Fruit fly (Drosophila melanogaster) whole organism, embryonic: Measurements from ENCODE around the gene Cks85A.

Experiments used
- Abd-B ChIP-seq: fragments of 200-800 bp; sonication (Bioruptor generic); optimal IDR thresholded peaks from 2 replicates; lab custom pipeline; 2018; ENCODE audit warnings: missing biosample characterization, mild to moderate bottlenecking, missing genetic modification characterization, moderate library complexity
- Asciz ChIP-seq: fragments of 200-800 bp; sonication (Bioruptor generic); optimal IDR thresholded peaks from 2 replicates; lab custom pipeline; 2017; ENCODE audit warnings: missing biosample characterization, mild to moderate bottlenecking, missing genetic modification characterization, missing genetic modification reagents
- B-H1 ChIP-seq: fragments of 200-800 bp; sonication (Bioruptor generic); IDR thresholded peaks from 3 replicates; pipeline ENCODE4 v1.3.6; 2022; ENCODE audit warnings: missing biosample characterization, missing genetic modification characterization
- Bgb ChIP-seq: fragments of 200-800 bp; sonication (Bioruptor generic); IDR thresholded peaks from 2 replicates; pipeline ENCODE4 v1.3.6; 2022; ENCODE audit warnings: missing biosample characterization, missing genetic modification characterization; ENCODE audit not compliant: partially characterized antibody
- BtbVII ChIP-seq: fragments of 200-800 bp; sonication (Bioruptor generic); optimal IDR thresholded peaks from 3 replicates; lab custom pipeline; 2017; ENCODE audit warnings: missing biosample characterization, mild to moderate bottlenecking, missing genetic modification characterization
- CG10565 ChIP-seq: fragments of 200-800 bp; sonication (Bioruptor generic); optimal IDR thresholded peaks from 3 replicates; lab custom pipeline; 2016; ENCODE audit warnings: missing biosample characterization, mild to moderate bottlenecking, missing genetic modification characterization
- CG13287 ChIP-seq: fragments of 200-800 bp; sonication (Bioruptor generic); IDR thresholded peaks from 2 replicates; pipeline ENCODE4 v1.3.6; 2022; ENCODE audit warnings: missing biosample characterization, missing genetic modification characterization; ENCODE audit not compliant: partially characterized antibody
- CG14860 ChIP-seq: fragments of 200-800 bp; sonication (Bioruptor generic); IDR thresholded peaks from 3 replicates; pipeline ENCODE4 v1.3.6; 2022; ENCODE audit warnings: missing biosample characterization, missing genetic modification characterization; ENCODE audit not compliant: partially characterized antibody
- CG32767 ChIP-seq: fragments of 200-800 bp; sonication (Bioruptor generic); IDR thresholded peaks from 2 replicates; pipeline ENCODE4 v1.3.6; 2022; ENCODE audit warnings: missing biosample characterization, missing genetic modification characterization
- CG33557 ChIP-seq: fragments of 200-800 bp; sonication (Bioruptor generic); optimal IDR thresholded peaks from 2 replicates; lab custom pipeline; 2019; ENCODE audit warnings: missing biosample characterization, mild to moderate bottlenecking, missing genetic modification characterization, moderate library complexity
- CG34422 ChIP-seq: fragments of 200-800 bp; sonication (Bioruptor generic); IDR thresholded peaks from 3 replicates; pipeline ENCODE4 v1.3.6; 2022; ENCODE audit warnings: missing biosample characterization, missing genetic modification characterization
- CG4820 ChIP-seq: fragments of 200-800 bp; sonication (Bioruptor generic); optimal IDR thresholded peaks from 3 replicates; lab custom pipeline; 2016; ENCODE audit warnings: missing biosample characterization, missing genetic modification characterization
- CG5245 ChIP-seq: fragments of 200-800 bp; sonication (Bioruptor generic); optimal IDR thresholded peaks from 3 replicates; lab custom pipeline; 2016; ENCODE audit warnings: missing biosample characterization, missing genetic modification characterization
- CG7786 ChIP-seq: fragments of 200-800 bp; sonication (Bioruptor generic); optimal IDR thresholded peaks from 2 replicates; lab custom pipeline; 2016; ENCODE audit warnings: missing biosample characterization, missing genetic modification characterization
- Dll ChIP-seq: fragments of 200-800 bp; sonication (Bioruptor generic); IDR thresholded peaks from 4 replicates; pipeline ENCODE4 v1.3.6; 2022; ENCODE audit warnings: missing biosample characterization, missing genetic modification characterization; ENCODE audit not compliant: partially characterized antibody
- Ets65A ChIP-seq: fragments of 200-800 bp; sonication (Bioruptor generic); peaks from one replicate; lab custom pipeline; 2016; ENCODE audit warnings: missing biosample characterization, missing genetic modification characterization
- Fer1 ChIP-seq: fragments of 200-800 bp; sonication (Bioruptor generic); optimal IDR thresholded peaks from 2 replicates; lab custom pipeline; 2017; ENCODE audit warnings: missing biosample characterization, mild to moderate bottlenecking, missing genetic modification characterization
- HLH4C ChIP-seq: fragments of 200-800 bp; sonication (Bioruptor generic); IDR thresholded peaks from 3 replicates; pipeline ENCODE4 v1.3.6; 2022; ENCODE audit warnings: missing biosample characterization, missing genetic modification characterization; ENCODE audit not compliant: partially characterized antibody
- Kr ChIP-seq: fragments of 200-800 bp; sonication (Bioruptor generic); optimal IDR thresholded peaks from 2 replicates; lab custom pipeline; 2017; ENCODE audit warnings: missing biosample characterization, mild to moderate bottlenecking, missing genetic modification characterization
- Med ChIP-seq: fragments of 200-800 bp; sonication (Bioruptor generic); peaks from one replicate; lab custom pipeline; 2016; ENCODE audit warnings: missing biosample characterization, missing genetic modification characterization, mild to moderate bottlenecking, inconsistent platforms, moderate library complexity
- NC2β ChIP-seq: fragments of 200-800 bp; sonication (Bioruptor generic); optimal IDR thresholded peaks from 2 replicates; lab custom pipeline; 2016; ENCODE audit warnings: missing biosample characterization, missing genetic modification characterization
- Optix ChIP-seq: fragments of 200-800 bp; sonication (Bioruptor generic); IDR thresholded peaks from 3 replicates; pipeline ENCODE4 v1.3.6; 2022; ENCODE audit warnings: missing biosample characterization, missing genetic modification characterization
- Scr ChIP-seq: fragments of 200-800 bp; sonication (Bioruptor generic); IDR thresholded peaks from 2 replicates; pipeline ENCODE4 v1.3.6; 2022; ENCODE audit warnings: missing biosample characterization, missing genetic modification characterization; ENCODE audit not compliant: partially characterized antibody
- Side ChIP-seq: fragments of 200-800 bp; sonication (Bioruptor generic); optimal IDR thresholded peaks from 2 replicates; lab custom pipeline; 2016; ENCODE audit warnings: missing biosample characterization, missing genetic modification characterization
- Ssrp ChIP-seq: fragments of 200-800 bp; sonication (Bioruptor generic); optimal IDR thresholded peaks from 2 replicates; lab custom pipeline; 2018; ENCODE audit warnings: missing biosample characterization, mild to moderate bottlenecking, missing genetic modification characterization, moderate library complexity
- YL-1 ChIP-seq: fragments of 200-800 bp; sonication (Bioruptor generic); optimal IDR thresholded peaks from 3 replicates; lab custom pipeline; 2017; ENCODE audit warnings: missing biosample characterization, mild to moderate bottlenecking, missing genetic modification characterization
- ap ChIP-seq: fragments of 200-800 bp; sonication (Bioruptor generic); IDR thresholded peaks from 2 replicates; pipeline ENCODE4 v1.3.6; 2022; ENCODE audit warnings: missing biosample characterization, missing genetic modification characterization
- cg ChIP-seq: fragments of 200-800 bp; sonication (Bioruptor generic); optimal IDR thresholded peaks from 3 replicates; lab custom pipeline; 2019; ENCODE audit warnings: missing biosample characterization, mild to moderate bottlenecking, missing genetic modification characterization, moderate library complexity
- croc ChIP-seq: fragments of 200-800 bp; sonication (Bioruptor generic); conservative IDR thresholded peaks from 3 replicates; pipeline ENCODE4 v1.3.6; 2022; ENCODE audit warnings: missing biosample characterization, missing genetic modification characterization
- eve ChIP-seq, 2 experiments: fragments of >200 bp; optimal IDR thresholded peaks; 2 replicates each; lab custom pipeline; 2017; ENCODE audit warnings: missing biosample characterization in 2 of 2, missing genetic modification characterization in 2 of 2
- eyg ChIP-seq: fragments of 200-800 bp; sonication (Bioruptor generic); optimal IDR thresholded peaks from 3 replicates; lab custom pipeline; 2016; ENCODE audit warnings: missing biosample characterization, missing genetic modification characterization
- fru ChIP-seq: fragments of >200 bp; optimal IDR thresholded peaks from 2 replicates; lab custom pipeline; 2017
- ftz-f1 ChIP-seq: fragments of 200-800 bp; sonication (Bioruptor generic); optimal IDR thresholded peaks from 2 replicates; lab custom pipeline; 2016; ENCODE audit warnings: missing biosample characterization, missing genetic modification characterization
- fu2 ChIP-seq: fragments of 200-800 bp; sonication (Bioruptor generic); optimal IDR thresholded peaks from 2 replicates; lab custom pipeline; 2016; ENCODE audit warnings: missing biosample characterization, missing genetic modification characterization
- gce ChIP-seq: fragments of 200-800 bp; sonication (Bioruptor generic); IDR thresholded peaks from 3 replicates; pipeline ENCODE4 v1.3.6; 2022; ENCODE audit warnings: missing biosample characterization, missing genetic modification characterization
- ham ChIP-seq: fragments of 200-800 bp; sonication (Bioruptor generic); IDR thresholded peaks from 2 replicates; pipeline ENCODE4 v1.3.6; 2022; ENCODE audit warnings: missing biosample characterization, missing genetic modification characterization
- hbn ChIP-seq: fragments of 200-800 bp; sonication (Bioruptor generic); IDR thresholded peaks from 2 replicates; pipeline ENCODE4 v1.3.6; 2022; ENCODE audit warnings: missing biosample characterization, missing genetic modification characterization; ENCODE audit not compliant: partially characterized antibody
- kah ChIP-seq: fragments of 200-800 bp; sonication (Bioruptor generic); optimal IDR thresholded peaks from 2 replicates; lab custom pipeline; 2018; ENCODE audit warnings: missing biosample characterization, mild to moderate bottlenecking, missing genetic modification characterization
- lmd ChIP-seq: fragments of 200-800 bp; sonication (Bioruptor generic); IDR thresholded peaks from 2 replicates; pipeline ENCODE4 v1.3.6; 2022; ENCODE audit warnings: missing biosample characterization, missing genetic modification characterization
- luna ChIP-seq: fragments of 200-800 bp; sonication (Bioruptor generic); optimal IDR thresholded peaks from 2 replicates; lab custom pipeline; 2016; ENCODE audit warnings: missing biosample characterization, missing genetic modification characterization
- mld ChIP-seq: fragments of 200-800 bp; sonication (Bioruptor generic); IDR thresholded peaks from 3 replicates; pipeline ENCODE4 v1.3.6; 2022; ENCODE audit warnings: missing biosample characterization, missing genetic modification characterization; ENCODE audit not compliant: partially characterized antibody
- nerfin-1 ChIP-seq: fragments of 200-800 bp; sonication (Bioruptor generic); optimal IDR thresholded peaks from 3 replicates; lab custom pipeline; 2019; ENCODE audit warnings: missing biosample characterization, mild to moderate bottlenecking, missing genetic modification characterization, moderate library complexity
- onecut ChIP-seq: fragments of 200-800 bp; sonication (Bioruptor generic); IDR thresholded peaks from 2 replicates; pipeline ENCODE4 v1.3.6; 2022; ENCODE audit warnings: missing biosample characterization, missing genetic modification characterization
- peb ChIP-seq: fragments of 200-800 bp; sonication (Bioruptor generic); IDR thresholded peaks from 2 replicates; pipeline ENCODE4 v1.3.6; 2022; ENCODE audit warnings: missing biosample characterization, missing genetic modification characterization
- row ChIP-seq: fragments of 200-800 bp; sonication (Bioruptor generic); IDR thresholded peaks from 3 replicates; pipeline ENCODE4 v1.3.6; 2022; ENCODE audit warnings: missing biosample characterization, missing genetic modification characterization
- schlank ChIP-seq: fragments of 200-800 bp; sonication (Bioruptor generic); optimal IDR thresholded peaks from 2 replicates; lab custom pipeline; 2018; ENCODE audit warnings: missing biosample characterization, mild to moderate bottlenecking, missing genetic modification characterization
- seq ChIP-seq: fragments of 200-800 bp; sonication (Bioruptor generic); IDR thresholded peaks from 2 replicates; pipeline ENCODE4 v1.3.6; 2022; ENCODE audit warnings: missing biosample characterization, missing genetic modification characterization
- so ChIP-seq: fragments of 200-800 bp; sonication (Bioruptor generic); IDR thresholded peaks from 3 replicates; pipeline ENCODE4 v1.3.6; 2022; ENCODE audit warnings: missing biosample characterization, missing genetic modification characterization
- sug ChIP-seq: fragments of 200-800 bp; optimal IDR thresholded peaks from 2 replicates; lab custom pipeline; 2019; ENCODE audit warnings: missing biosample characterization, mild to moderate bottlenecking, missing genetic modification characterization, moderate library complexity
- tgo ChIP-seq: fragments of 200-800 bp; sonication (Bioruptor generic); IDR thresholded peaks from 3 replicates; pipeline ENCODE4 v1.3.6; 2022; ENCODE audit warnings: missing biosample characterization, missing genetic modification characterization
- tup ChIP-seq: fragments of 200-800 bp; sonication (Bioruptor generic); optimal IDR thresholded peaks from 2 replicates; lab custom pipeline; 2016; ENCODE audit warnings: missing biosample characterization, mild to moderate bottlenecking, missing genetic modification characterization, moderate library complexity
- zfh2 ChIP-seq: fragments of 200-800 bp; sonication (Bioruptor generic); optimal IDR thresholded peaks from 2 replicates; lab custom pipeline; 2016; ENCODE audit warnings: missing biosample characterization, missing genetic modification characterization

Gene Cks85A

DNA sequence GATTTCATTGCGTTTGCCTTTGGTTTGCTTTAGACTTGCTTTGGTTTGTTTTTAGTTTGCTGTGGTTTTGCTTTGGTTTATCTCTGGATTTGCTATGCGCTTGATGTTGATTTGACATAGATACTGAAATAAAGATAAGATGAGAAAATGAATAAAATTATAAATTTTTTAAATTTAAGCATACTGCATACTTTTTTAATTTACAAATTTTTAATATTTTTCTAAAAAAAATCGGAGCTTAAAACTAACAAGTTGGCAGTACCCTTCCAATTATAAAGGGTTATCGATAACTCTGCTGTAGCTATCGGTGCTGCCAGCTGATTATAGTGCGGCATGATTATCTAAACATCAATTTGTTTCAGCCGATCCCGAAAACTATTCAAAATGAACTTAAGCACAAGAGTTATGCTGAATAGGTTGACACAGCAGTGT, 44.4 kb downstream of the Cks85A start, which contains the start of gene mRpL19 (continued):
- TF ChIP-seq peb (GFP tag; lab: Robert Waterston, UW) (no peak), luna (GFP tag; lab: Kevin White, UChicago) (no peak), Med (GFP tag; lab: Kevin White, UChicago) (peak; percentile 76), tup (GFP tag; lab: Kevin White, UChicago) (no peak), CG7786 (GFP tag; lab: Kevin White, UChicago) (no peak), Asciz (GFP tag; lab: Kevin White, UChicago) (no peak), CG10565 (no peak), mld (0 out of 3 replicates have a peak, but pooled peaks have one; percentile 30), kah (no peak), CG34422 (GFP tag; lab: Robert Waterston, UW) (peak; percentile 55; the same call in 1 of the 3 replicates), so (GFP tag; lab: Robert Waterston, UW) (no peak), cg (GFP tag; lab: Kevin White, UChicago) (no peak), tgo (GFP tag; lab: Robert Waterston, UW) (no peak), Bgb (GFP tag; lab: Robert Waterston, UW) (peak; percentile 72), HLH4C (peak; percentile 67), onecut (GFP tag; lab: Robert Waterston, UW) (no peak), fru (lab: Kevin White, UChicago) (no peak), Fer1 (GFP tag; lab: Kevin White, UChicago) (peak; percentile 64), B-H1 (GFP tag; lab: Robert Waterston, UW) (no peak), CG13287 (GFP tag; lab: Robert Waterston, UW) (peak; percentile 80), BtbVII (GFP tag; lab: Kevin White, UChicago) (no peak), seq (GFP tag; lab: Robert Waterston, UW) (no peak), row (GFP tag; lab: Robert Waterston, UW) (peak; percentile 73), Kr (GFP tag; lab: Kevin White, UChicago) (peak; percentile 45), CG33557 (GFP tag; lab: Kevin White, UChicago) (peak; percentile 39), zfh2 (no peak), fu2 (GFP tag; lab: Kevin White, UChicago) (no peak), ham (GFP tag; lab: Robert Waterston, UW) (no peak), eyg (GFP tag; lab: Kevin White, UChicago) (no peak), gce (GFP tag; lab: Robert Waterston, UW) (no peak), hbn (no peak; the same call in 1 of the 2 replicates), YL-1 (GFP tag; lab: Kevin White, UChicago) (peak; percentile 74), croc (GFP tag; lab: Robert Waterston, UW) (no peak), CG32767 (GFP tag; lab: Robert Waterston, UW) (no peak), NC2β (GFP tag; lab: Kevin White, UChicago) (no peak), sug (tag; lab: Kevin White, UChicago) (peak; percentile 61), Dll (GFP tag; lab: Robert Waterston, UW) (peak; percentile 75), CG4820 (GFP tag; lab: Kevin White, UChicago) (no peak), Optix (GFP tag; lab: Robert Waterston, UW) (no peak), CG5245 (GFP tag; lab: Kevin White, UChicago) (no peak), Abd-B (GFP tag; lab: Kevin White, UChicago) (no peak), ftz-f1 (GFP tag; lab: Kevin White, UChicago) (no peak), nerfin-1 (tag; lab: Kevin White, UChicago) (peak; percentile 43), eve (GFP tag; optimal IDR thresholded peaks at IDR 0.05; lab: Kevin White, UChicago) (no peak), Ets65A (GFP tag; lab: Kevin White, UChicago) (no peak), Side (GFP tag; lab: Kevin White, UChicago) (no peak), Scr (peak; percentile 58), schlank (tag; lab: Kevin White, UChicago) (no peak), ap (GFP tag; lab: Robert Waterston, UW) (no peak), lmd (no peak), CG14860 (no peak), Ssrp (tag; lab: Kevin White, UChicago) (peak; percentile 29)
